Worm (Caenorhabditis elegans): ENCODE data around the gene slmp-1.
A peak's percentile ranks its signal among the peaks of the same experiment; 100 is the strongest.

Gene slmp-1

DNA sequence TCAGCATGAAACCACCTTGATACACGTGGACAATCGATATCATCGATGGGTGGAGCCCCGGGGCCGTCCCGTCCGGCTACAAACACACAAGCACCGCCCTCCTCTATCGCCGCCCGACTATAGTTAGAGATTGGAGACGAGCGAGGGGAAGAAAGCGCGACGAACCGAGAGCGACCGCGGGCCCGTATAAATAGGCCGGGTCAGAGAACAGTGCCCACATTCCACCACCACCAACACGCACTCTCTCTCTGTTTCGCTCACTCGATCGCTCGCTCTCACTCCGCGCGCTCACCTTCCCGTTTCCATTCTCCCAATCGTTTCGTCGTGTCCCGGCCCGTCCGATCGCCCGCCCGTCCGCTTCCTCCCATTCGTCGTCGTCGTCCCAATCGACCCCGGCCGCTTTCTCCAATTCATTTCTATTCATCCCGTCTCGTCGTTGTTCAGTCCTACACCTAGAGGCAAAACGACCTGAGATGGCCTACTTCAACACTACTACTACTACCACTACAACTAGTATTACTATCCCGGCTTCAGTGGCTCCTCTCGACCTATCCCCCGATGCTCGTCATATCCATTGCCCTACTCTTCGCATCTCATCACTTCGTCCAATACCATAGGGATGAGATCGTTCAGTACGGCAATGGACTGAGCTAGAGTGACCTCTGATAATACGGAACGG, 19.3 kb downstream of the slmp-1 start (continued):
- TF ChIP-seq hmg-1.2 (GFP tag; IDR thresholded peaks at IDR 0.05) (peak; percentile 41; the same call in 1 of the 2 replicates), let-607 (tag; optimal IDR thresholded peaks at IDR 0.05) (peak; percentile 56 to 76), ztf-22 (GFP tag; optimal IDR thresholded peaks at IDR 0.05) (no peak), egrh-3 (GFP tag; IDR thresholded peaks at IDR 0.05) (peak; percentile 86), tbp1 (GFP tag; optimal IDR thresholded peaks at IDR 0.05) (peak; percentile 51), gei-17 (GFP tag; optimal IDR thresholded peaks at IDR 0.05) (peak; percentile 43), sdz-38 (tag; optimal IDR thresholded peaks at IDR 0.05) (no peak), nfyb-1 (GFP tag; IDR thresholded peaks at IDR 0.05) (peak; percentile 79), madf-3 (GFP tag; IDR thresholded peaks at IDR 0.05) (no peak), lag-1 (GFP tag; IDR thresholded peaks at IDR 0.05) (no peak), atf-7 (tag; optimal IDR thresholded peaks at IDR 0.05) (peak; percentile 37), ztf-25 (GFP tag; IDR thresholded peaks at IDR 0.05) (no peak), sptf-2 (GFP tag; optimal IDR thresholded peaks at IDR 0.05) (no peak), F37B4.10 (GFP tag; IDR thresholded peaks at IDR 0.05) (0 out of 2 replicates have a peak, but pooled peaks have one; percentile 50), aptf-3 (GFP tag; IDR thresholded peaks at IDR 0.05) (no peak), dpl-1 (GFP tag; optimal IDR thresholded peaks at IDR 0.05) (no peak), mcd-1 (GFP tag; IDR thresholded peaks at IDR 0.05) (peak; percentile 53), xnd-1 (tag; optimal IDR thresholded peaks at IDR 0.05) (no peak)

DNA sequence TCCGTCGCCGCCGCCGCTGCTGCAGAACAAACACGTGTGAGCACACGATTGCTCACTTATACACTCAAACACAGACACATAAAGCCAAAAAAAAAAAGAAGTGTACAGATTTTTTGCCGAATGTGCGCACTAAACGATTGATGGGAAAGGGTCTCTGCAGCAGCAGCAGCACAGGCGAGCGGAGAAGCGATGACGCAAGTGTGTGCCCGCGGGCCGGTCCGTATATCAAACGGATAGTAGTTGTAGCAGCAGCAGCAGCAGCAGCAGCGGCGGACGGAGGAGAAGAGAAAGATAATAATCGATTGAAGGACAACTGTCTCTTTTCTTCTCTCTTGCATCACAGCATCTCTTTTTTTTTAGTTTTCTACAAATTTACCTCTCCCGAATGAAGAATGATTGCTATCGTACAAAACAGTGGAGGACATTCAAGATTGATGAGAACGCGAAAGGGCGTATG, 19.9 kb downstream of the slmp-1 start:
- TF ChIP-seq let-607 (tag; optimal IDR thresholded peaks at IDR 0.05) (peak in 1 of 2 experiments; percentile 35), K12H6.12 (tag; optimal IDR thresholded peaks at IDR 0.05) (no peak), zim-3 (tag; optimal IDR thresholded peaks at IDR 0.05) (no peak), mes-4 (tag; optimal IDR thresholded peaks at IDR 0.05) (no peak), madf-3 (GFP tag; IDR thresholded peaks at IDR 0.05) (0 out of 2 replicates have a peak, but pooled peaks have one; percentile 46), cebp-1 (GFP tag; IDR thresholded peaks at IDR 0.05) (no peak), cebp-1 (tag; optimal IDR thresholded peaks at IDR 0.05) (peak; percentile 45), T26A5.8 (tag; optimal IDR thresholded peaks at IDR 0.05) (no peak), C17E4.6 (GFP tag; IDR thresholded peaks at IDR 0.05) (no peak), ZK185.1 (tag; optimal IDR thresholded peaks at IDR 0.05; ENCODE audit: poor library complexity, severe bottlenecking) (peak; percentile 40), gei-17 (GFP tag; optimal IDR thresholded peaks at IDR 0.05) (no peak), ets-4 (GFP tag; optimal IDR thresholded peaks at IDR 0.05) (no peak), egrh-3 (GFP tag; IDR thresholded peaks at IDR 0.05) (peak; percentile 69), madf-10 (tag; optimal IDR thresholded peaks at IDR 0.05) (peak; percentile 28), ztf-26 (tag; optimal IDR thresholded peaks at IDR 0.05) (peak; percentile 5), mcd-1 (GFP tag; IDR thresholded peaks at IDR 0.05) (peak; percentile 39; the same call in 1 of the 2 replicates), mel-28 (tag; optimal IDR thresholded peaks at IDR 0.05; ENCODE audit: borderline replicate concordance) (no peak), xnd-1 (tag; optimal IDR thresholded peaks at IDR 0.05) (no peak), ccch-3 (GFP tag; optimal IDR thresholded peaks at IDR 0.05) (no peak), zfh-2 (GFP tag; conservative IDR thresholded peaks at IDR 0.05) (peak; percentile 83), pbrm-1 (GFP tag; IDR thresholded peaks at IDR 0.05) (no peak), ztf-25 (GFP tag; IDR thresholded peaks at IDR 0.05) (no peak), bed-1 (GFP tag; IDR thresholded peaks at IDR 0.05) (no peak), somi-1 (GFP tag; optimal IDR thresholded peaks at IDR 0.05) (peak; percentile 5), nhr-80 (tag; optimal IDR thresholded peaks at IDR 0.05) (peak; percentile 34), snpc-4 (GFP tag; optimal IDR thresholded peaks at IDR 0.05) (no peak), snpc-4 (tag; optimal IDR thresholded peaks at IDR 0.05) (peak in 1 of 4 experiments; percentile 5), B0336.3 (GFP tag; IDR thresholded peaks at IDR 0.05) (no peak; the same call in 1 of the 2 replicates)
